Worm (Caenorhabditis elegans) whole organism, young adult: ENCODE data around the gene rars-1.

Source experiments
- B0035.1 ChIP-seq: sonication (generic microtip); optimal IDR thresholded peaks from 2 replicates; lab custom pipeline; 2016; ENCODE audit warnings: missing genetic modification characterization, mild to moderate bottlenecking, missing compliant biosample characterization, missing genotype, missing genetic modification reagents
- B0261.1 ChIP-seq: sonication (generic microtip); optimal IDR thresholded peaks from 2 replicates; lab custom pipeline; 2016; ENCODE audit warnings: mild to moderate bottlenecking, missing genetic modification characterization, moderate library complexity, missing compliant biosample characterization
- F10E7.11 ChIP-seq: sonication (generic microtip); optimal IDR thresholded peaks from 2 replicates; lab custom pipeline; 2017; ENCODE audit warnings: mild to moderate bottlenecking, missing genetic modification characterization, moderate library complexity, missing compliant biosample characterization
- F23B12.7 ChIP-seq: sonication (generic microtip); optimal IDR thresholded peaks from 2 replicates; lab custom pipeline; 2017; ENCODE audit warnings: missing genetic modification characterization, mild to moderate bottlenecking, missing compliant biosample characterization, antibody characterized with exemption, moderate library complexity; ENCODE audit not compliant: insufficient read depth
- F37B4.10 ChIP-seq: fragments of 200-800 bp; sonication (Bioruptor generic); IDR thresholded peaks from 2 replicates; pipeline ENCODE4 v1.3.6; 2022; ENCODE audit warnings: missing genetic modification characterization, missing compliant biosample characterization
- F52B5.7 ChIP-seq: sonication (generic microtip); optimal IDR thresholded peaks from 2 replicates; lab custom pipeline; 2016; ENCODE audit warnings: mild to moderate bottlenecking, missing genetic modification characterization, missing compliant biosample characterization
- F55B11.4 ChIP-seq: sonication (generic microtip); optimal IDR thresholded peaks from 2 replicates; lab custom pipeline; 2016; ENCODE audit warnings: missing compliant biosample characterization, missing genetic modification characterization, borderline replicate concordance; ENCODE audit not compliant: insufficient read depth
- F57C9.4 ChIP-seq: sonication (generic microtip); optimal IDR thresholded peaks from 2 replicates; lab custom pipeline; 2017; ENCODE audit warnings: mild to moderate bottlenecking, missing genetic modification characterization, missing compliant biosample characterization
- K11D2.4 ChIP-seq: fragments of 200-800 bp; sonication (Bioruptor generic); IDR thresholded peaks from 2 replicates; pipeline ENCODE4 v1.3.6; 2022; ENCODE audit warnings: missing genetic modification reagents, missing genetic modification characterization, missing compliant biosample characterization
- T07F8.4 ChIP-seq: sonication (generic microtip); optimal IDR thresholded peaks from 2 replicates; lab custom pipeline; 2016; ENCODE audit warnings: mild to moderate bottlenecking, missing genetic modification characterization, moderate library complexity, missing compliant biosample characterization
- Y53F4B.3 ChIP-seq: fragments of 200-800 bp; sonication (Bioruptor generic); IDR thresholded peaks from 2 replicates; pipeline ENCODE4 v1.3.6; 2022; ENCODE audit warnings: missing genetic modification reagents, missing genetic modification characterization, missing compliant biosample characterization
- Y95B8A.8 ChIP-seq: fragments of 200-800 bp; sonication (Bioruptor generic); IDR thresholded peaks from 2 replicates; pipeline ENCODE4 v1.3.6; 2022; ENCODE audit warnings: missing genetic modification reagents, missing genetic modification characterization, missing compliant biosample characterization
- ama-1 ChIP-seq, 3 experiments: fragments of 150-350 bp in 1 of 3; sonication (generic microtip) in 2 of 3; optimal IDR thresholded peaks; 2 replicates each; lab custom pipeline; 2014 to 2018; ENCODE audit warnings: missing biosample characterization in 2 of 3, missing genetic modification characterization in 2 of 3, missing genetic modification reagents in 2 of 3
- athp-1 ChIP-seq: sonication (generic microtip); optimal IDR thresholded peaks from 2 replicates; lab custom pipeline; 2017; ENCODE audit warnings: mild to moderate bottlenecking, missing genetic modification characterization, missing compliant biosample characterization
- attf-3 ChIP-seq: fragments of 200-800 bp; sonication (Bioruptor generic); conservative IDR thresholded peaks from 2 replicates; pipeline ENCODE4 v1.3.6; 2022; ENCODE audit warnings: missing genetic modification reagents, missing genetic modification characterization, missing compliant biosample characterization
- attf-5 ChIP-seq: fragments of 200-800 bp; sonication (Bioruptor generic); optimal IDR thresholded peaks from 2 replicates; lab custom pipeline; 2018; ENCODE audit warnings: mild to moderate bottlenecking, missing genetic modification characterization, missing compliant biosample characterization
- attf-6 ChIP-seq: fragments of 200-800 bp; sonication (Bioruptor generic); IDR thresholded peaks from 2 replicates; pipeline ENCODE4 v1.3.6; 2022; ENCODE audit warnings: missing genetic modification reagents, missing genetic modification characterization, missing compliant biosample characterization
- bed-2 ChIP-seq: fragments of 200-800 bp; sonication (Bioruptor generic); IDR thresholded peaks from 2 replicates; pipeline ENCODE4 v1.3.6; 2022; ENCODE audit warnings: missing genetic modification reagents, missing genetic modification characterization, missing compliant biosample characterization
- cebp-1 ChIP-seq, 2 experiments: fragments of 200-800 bp in 1 of 2; sonication (Bioruptor generic) in 1 of 2; sonication (generic microtip) in 1 of 2; IDR thresholded peaks in 1 of 2; optimal IDR thresholded peaks in 1 of 2; 2 replicates each; pipeline versions ENCODE4 v1.3.6 to Lab custom; 2017 to 2022; ENCODE audit warnings: missing compliant biosample characterization in 2 of 2, missing genetic modification characterization in 2 of 2, mild to moderate bottlenecking in 1 of 2, missing genetic modification reagents in 1 of 2, moderate library complexity in 1 of 2
- ceh-27 ChIP-seq: fragments of 200-800 bp; sonication (Bioruptor generic); optimal IDR thresholded peaks from 2 replicates; lab custom pipeline; 2018; ENCODE audit warnings: mild to moderate bottlenecking, missing genetic modification characterization, moderate library complexity, missing compliant biosample characterization
- chd-7 ChIP-seq: sonication (generic microtip); optimal IDR thresholded peaks from 2 replicates; lab custom pipeline; 2016; ENCODE audit warnings: mild to moderate bottlenecking, missing genetic modification characterization, moderate library complexity, missing compliant biosample characterization
- die-1 ChIP-seq: sonication (generic microtip); optimal IDR thresholded peaks from 2 replicates; lab custom pipeline; 2016; ENCODE audit warnings: missing genotype, mild to moderate bottlenecking, missing genetic modification characterization, missing compliant biosample characterization
- efl-1 ChIP-seq: fragments of 150-350 bp; optimal IDR thresholded peaks from 2 replicates; lab custom pipeline; 2014; ENCODE audit warnings: missing biosample characterization, missing genetic modification reagents, missing genetic modification characterization
- egrh-3 ChIP-seq: fragments of 200-800 bp; sonication (Bioruptor generic); IDR thresholded peaks from 2 replicates; pipeline ENCODE4 v1.3.6; 2022; ENCODE audit warnings: missing genetic modification reagents, missing genetic modification characterization, missing compliant biosample characterization
- ekl-4 ChIP-seq: fragments of 200-800 bp; sonication (Bioruptor generic); IDR thresholded peaks from 2 replicates; pipeline ENCODE4 v1.3.6; 2022; ENCODE audit warnings: missing genetic modification reagents, missing genetic modification characterization, missing compliant biosample characterization
- ets-4 ChIP-seq: fragments of 200-800 bp; sonication (Bioruptor generic); optimal IDR thresholded peaks from 2 replicates; lab custom pipeline; 2018; ENCODE audit warnings: mild to moderate bottlenecking, missing genetic modification characterization, missing compliant biosample characterization
- gei-17 ChIP-seq: fragments of 200-800 bp; sonication (Bioruptor generic); optimal IDR thresholded peaks from 2 replicates; lab custom pipeline; 2018; ENCODE audit warnings: mild to moderate bottlenecking, missing genetic modification characterization, missing compliant biosample characterization
- him-1 ChIP-seq: sonication (generic microtip); optimal IDR thresholded peaks from 2 replicates; lab custom pipeline; 2016; ENCODE audit warnings: missing genotype, missing genetic modification reagents, missing genetic modification characterization, missing compliant biosample characterization
- hmg-1.2 ChIP-seq: fragments of 200-800 bp; sonication (Bioruptor generic); IDR thresholded peaks from 2 replicates; pipeline ENCODE4 v1.3.6; 2022; ENCODE audit warnings: missing genetic modification reagents, missing genetic modification characterization, missing compliant biosample characterization
- let-607 ChIP-seq, 2 experiments: fragments of 200-800 bp in 1 of 2; sonication (Bioruptor generic) in 1 of 2; sonication (generic microtip) in 1 of 2; optimal IDR thresholded peaks; 2 replicates each; lab custom pipeline; 2016 to 2018; ENCODE audit warnings: mild to moderate bottlenecking in 2 of 2, missing compliant biosample characterization in 2 of 2, missing genetic modification characterization in 2 of 2, moderate library complexity in 2 of 2, missing genotype in 1 of 2
- madf-6 ChIP-seq: fragments of 200-800 bp; sonication (Bioruptor generic); IDR thresholded peaks from 2 replicates; pipeline ENCODE4 v1.3.6; 2022; ENCODE audit warnings: missing genetic modification reagents, missing genetic modification characterization, missing compliant biosample characterization
- madf-8 ChIP-seq: fragments of 200-800 bp; sonication (Bioruptor generic); conservative IDR thresholded peaks from 2 replicates; pipeline ENCODE4 v1.3.6; 2022; ENCODE audit warnings: missing genetic modification reagents, missing genetic modification characterization, missing compliant biosample characterization
- mcd-1 ChIP-seq: fragments of 200-800 bp; sonication (Bioruptor generic); IDR thresholded peaks from 2 replicates; pipeline ENCODE4 v1.3.6; 2022; ENCODE audit warnings: missing genetic modification reagents, missing genetic modification characterization, missing compliant biosample characterization
- mel-28 ChIP-seq: sonication (generic microtip); optimal IDR thresholded peaks from 2 replicates; lab custom pipeline; 2016; ENCODE audit warnings: borderline replicate concordance, mild to moderate bottlenecking, missing genetic modification characterization, missing compliant biosample characterization
- nfya-1 ChIP-seq: sonication (generic microtip); optimal IDR thresholded peaks from 2 replicates; lab custom pipeline; 2017; ENCODE audit warnings: antibody characterized with exemption, missing compliant biosample characterization, missing genetic modification characterization, borderline replicate concordance; ENCODE audit not compliant: insufficient read depth
- nhr-90 ChIP-seq: sonication (generic microtip); optimal IDR thresholded peaks from 2 replicates; lab custom pipeline; 2016; ENCODE audit warnings: missing genotype, mild to moderate bottlenecking, missing genetic modification characterization, missing compliant biosample characterization
- sdz-38 ChIP-seq: sonication (generic microtip); optimal IDR thresholded peaks from 2 replicates; lab custom pipeline; 2016; ENCODE audit warnings: missing genotype, missing genetic modification characterization, missing compliant biosample characterization
- sea-2 ChIP-seq: fragments of 200-800 bp; sonication (Bioruptor generic); IDR thresholded peaks from 2 replicates; pipeline ENCODE4 v1.3.6; 2022; ENCODE audit warnings: missing genetic modification characterization, missing compliant biosample characterization
- snpc-1.1 ChIP-seq: sonication (generic microtip); optimal IDR thresholded peaks from 2 replicates; lab custom pipeline; 2017; ENCODE audit warnings: missing genetic modification characterization, mild to moderate bottlenecking, missing compliant biosample characterization, antibody characterized with exemption, moderate library complexity, missing genotype, missing genetic modification reagents; ENCODE audit not compliant: insufficient read depth
- snpc-1.3 ChIP-seq: sonication (generic microtip); optimal IDR thresholded peaks from 2 replicates; lab custom pipeline; 2017; ENCODE audit warnings: missing genetic modification characterization, mild to moderate bottlenecking, missing compliant biosample characterization, antibody characterized with exemption, moderate library complexity, missing genotype, missing genetic modification reagents; ENCODE audit not compliant: insufficient read depth
- somi-1 ChIP-seq: fragments of 200-800 bp; sonication (Bioruptor generic); optimal IDR thresholded peaks from 2 replicates; lab custom pipeline; 2018; ENCODE audit warnings: mild to moderate bottlenecking, missing genetic modification characterization, missing compliant biosample characterization
- tbx-9 ChIP-seq: sonication (generic microtip); optimal IDR thresholded peaks from 2 replicates; lab custom pipeline; 2016; ENCODE audit warnings: borderline replicate concordance, missing genetic modification characterization, inconsistent platforms, missing compliant biosample characterization
- tlf-1 ChIP-seq: fragments of 200-800 bp; sonication (Bioruptor generic); optimal IDR thresholded peaks from 2 replicates; lab custom pipeline; 2018; ENCODE audit warnings: mild to moderate bottlenecking, missing genetic modification characterization, missing compliant biosample characterization
- xnd-1 ChIP-seq: sonication (generic microtip); optimal IDR thresholded peaks from 2 replicates; lab custom pipeline; 2016; ENCODE audit warnings: missing genotype, missing genetic modification reagents, missing genetic modification characterization, missing compliant biosample characterization
- zim-3 ChIP-seq: sonication (generic microtip); optimal IDR thresholded peaks from 2 replicates; lab custom pipeline; 2017; ENCODE audit warnings: mild to moderate bottlenecking, missing genetic modification characterization, moderate library complexity, missing compliant biosample characterization
- ztf-3 ChIP-seq: fragments of 200-800 bp; sonication (Bioruptor generic); optimal IDR thresholded peaks from 2 replicates; lab custom pipeline; 2018; ENCODE audit warnings: mild to moderate bottlenecking, missing genetic modification characterization, missing compliant biosample characterization

Gene rars-1

DNA sequence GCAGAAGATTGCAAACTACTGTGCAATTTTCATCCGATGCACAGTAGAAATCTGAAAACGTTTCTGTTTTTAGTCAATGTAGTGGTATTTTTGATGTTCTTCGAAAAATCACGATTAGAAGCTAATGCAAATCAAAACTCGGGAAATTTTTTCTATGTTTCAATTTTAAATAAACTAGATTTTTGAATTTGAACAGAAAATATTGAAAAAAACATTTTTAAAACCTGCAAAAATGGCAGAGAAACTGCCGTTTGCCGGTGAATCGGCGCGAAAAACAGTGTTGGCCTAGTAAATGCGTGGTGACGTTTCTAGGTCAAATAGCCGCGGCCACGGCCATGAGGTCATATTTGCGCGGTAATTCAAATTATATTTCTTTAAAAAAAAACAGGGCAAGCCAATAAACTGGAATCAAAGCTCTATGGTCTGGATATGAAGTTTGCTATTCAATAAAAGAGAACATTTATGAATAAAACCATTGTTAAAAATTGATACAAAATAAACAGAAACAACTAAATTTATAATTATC, 13.2 kb upstream of the rars-1 start, which contains the start of gene set-2 (continued):
- TF ChIP-seq attf-5 (GFP tag; lab: Kevin White, UChicago) (peak; percentile 91), chd-7 (tag; lab: Kevin White, UChicago) (peak; percentile 19), tbx-9 (tag; lab: Kevin White, UChicago) (no peak), madf-8 (GFP tag; lab: Robert Waterston, UW) (peak; percentile 77), nhr-90 (tag; lab: Kevin White, UChicago) (no peak), cebp-1 (GFP tag; IDR thresholded peaks at IDR 0.05; lab: Robert Waterston, UW) (no peak), cebp-1 (tag; optimal IDR thresholded peaks at IDR 0.05; lab: Kevin White, UChicago) (peak; percentile 67), attf-6 (peak; percentile 29; the same call in 1 of the 2 replicates), bed-2 (peak; percentile 92), Y95B8A.8 (peak; percentile 89), mcd-1 (GFP tag; lab: Robert Waterston, UW) (peak; percentile 83), ama-1 (optimal IDR thresholded peaks at IDR 0.05; lab: Kevin White, UChicago) (no peak), ama-1 (GFP tag; optimal IDR thresholded peaks at IDR 0.05; lab: Kevin White, UChicago) (no peak), F10E7.11 (tag; lab: Kevin White, UChicago) (peak; percentile 38), F37B4.10 (GFP tag; lab: Robert Waterston, UW) (no peak), zim-3 (tag; lab: Kevin White, UChicago) (no peak), him-1 (tag; lab: Kevin White, UChicago) (peak; percentile 3), sdz-38 (tag; lab: Kevin White, UChicago) (no peak), ets-4 (GFP tag; lab: Kevin White, UChicago) (no peak), T07F8.4 (tag; lab: Kevin White, UChicago) (no peak), efl-1 (GFP tag; lab: Kevin White, UChicago) (peak; percentile 92), F23B12.7 (tag; lab: Kevin White, UChicago) (no peak), snpc-1.3 (tag; lab: Kevin White, UChicago) (peak; percentile 60), F57C9.4 (tag; lab: Kevin White, UChicago) (no peak), let-607 (tag; optimal IDR thresholded peaks at IDR 0.05; lab: Kevin White, UChicago) (peak in 1 of 2 experiments; percentile 32), attf-3 (GFP tag; lab: Robert Waterston, UW) (peak; percentile 66), snpc-1.1 (tag; lab: Kevin White, UChicago) (peak; percentile 40), somi-1 (GFP tag; lab: Kevin White, UChicago) (no peak), hmg-1.2 (peak; percentile 48), athp-1 (tag; lab: Kevin White, UChicago) (peak; percentile 75), mel-28 (tag; lab: Kevin White, UChicago) (no peak), F55B11.4 (tag; lab: Kevin White, UChicago) (no peak), B0261.1 (tag; lab: Kevin White, UChicago) (no peak), K11D2.4 (GFP tag; lab: Robert Waterston, UW) (peak; percentile 58; the same call in 1 of the 2 replicates), sea-2 (GFP tag; lab: Robert Waterston, UW) (no peak), nfya-1 (tag; lab: Kevin White, UChicago) (no peak), F52B5.7 (no peak), ceh-27 (GFP tag; lab: Kevin White, UChicago) (peak; percentile 88), die-1 (tag; lab: Kevin White, UChicago) (no peak), tlf-1 (peak; percentile 77), madf-6 (peak; percentile 88), gei-17 (no peak), ekl-4 (GFP tag; lab: Robert Waterston, UW) (peak; percentile 65; the same call in 1 of the 2 replicates), Y53F4B.3 (GFP tag; lab: Robert Waterston, UW) (no peak), ztf-3 (GFP tag; lab: Kevin White, UChicago) (no peak), B0035.1 (tag; lab: Kevin White, UChicago) (no peak), xnd-1 (tag; lab: Kevin White, UChicago) (peak; percentile 58), egrh-3 (GFP tag; lab: Robert Waterston, UW) (peak; percentile 43; the same call in 1 of the 2 replicates)
